Fruit fly (Drosophila melanogaster) whole organism, embryonic: Measurements from ENCODE around the gene Pino.

ENCODE experiments used
- CG10274 ChIP-seq: fragments of 200-800 bp; sonication (Bioruptor generic); optimal IDR thresholded peaks from 3 replicates; lab custom pipeline; 2017; ENCODE audit warnings: missing biosample characterization, mild to moderate bottlenecking, missing genetic modification characterization
- CG10543 ChIP-seq: fragments of 200-800 bp; sonication (Bioruptor generic); optimal IDR thresholded peaks from 3 replicates; lab custom pipeline; 2017; ENCODE audit warnings: missing biosample characterization, mild to moderate bottlenecking, missing genetic modification characterization, moderate library complexity
- CG12104 ChIP-seq: fragments of 200-800 bp; sonication (Bioruptor generic); optimal IDR thresholded peaks from 3 replicates; lab custom pipeline; 2016; ENCODE audit warnings: missing biosample characterization, missing genetic modification characterization
- CG14050 ChIP-seq: fragments of 200-800 bp; sonication (Bioruptor generic); IDR thresholded peaks from 3 replicates; pipeline ENCODE4 v1.3.6; 2022; ENCODE audit warnings: missing biosample characterization, missing genetic modification characterization
- CG14710 ChIP-seq: fragments of 200-800 bp; sonication (Bioruptor generic); optimal IDR thresholded peaks from 3 replicates; lab custom pipeline; 2019; ENCODE audit warnings: missing biosample characterization, mild to moderate bottlenecking, missing genetic modification characterization, moderate library complexity
- CG15479 ChIP-seq: fragments of 200-800 bp; sonication (Bioruptor generic); optimal IDR thresholded peaks from 3 replicates; lab custom pipeline; 2019; ENCODE audit warnings: missing biosample characterization, mild to moderate bottlenecking, missing genetic modification characterization, moderate library complexity
- CG15514 ChIP-seq: fragments of 200-800 bp; sonication (Bioruptor generic); optimal IDR thresholded peaks from 3 replicates; lab custom pipeline; 2017; ENCODE audit warnings: missing biosample characterization, missing genetic modification characterization, mild to moderate bottlenecking, moderate library complexity, missing genetic modification reagents
- CG1832 ChIP-seq: fragments of 200-800 bp; sonication (Bioruptor generic); optimal IDR thresholded peaks from 2 replicates; lab custom pipeline; 2017; ENCODE audit warnings: missing biosample characterization, mild to moderate bottlenecking, missing genetic modification characterization, inconsistent platforms
- CG18619 ChIP-seq: fragments of 200-800 bp; sonication (Bioruptor generic); optimal IDR thresholded peaks from 3 replicates; lab custom pipeline; 2017; ENCODE audit warnings: missing biosample characterization, mild to moderate bottlenecking, missing genetic modification characterization
- CG2712 ChIP-seq: fragments of 200-800 bp; optimal IDR thresholded peaks from 3 replicates; lab custom pipeline; 2019; ENCODE audit warnings: missing biosample characterization, mild to moderate bottlenecking, missing genetic modification characterization, moderate library complexity
- CG3163 ChIP-seq: fragments of 200-800 bp; sonication (Bioruptor generic); optimal IDR thresholded peaks from 3 replicates; lab custom pipeline; 2016; ENCODE audit warnings: missing biosample characterization, missing genetic modification characterization
- CG34422 ChIP-seq: fragments of 200-800 bp; sonication (Bioruptor generic); IDR thresholded peaks from 3 replicates; pipeline ENCODE4 v1.3.6; 2022; ENCODE audit warnings: missing biosample characterization, missing genetic modification characterization
- CG4328 ChIP-seq: fragments of 200-800 bp; sonication (Bioruptor generic); optimal IDR thresholded peaks from 3 replicates; lab custom pipeline; 2017; ENCODE audit warnings: missing biosample characterization, missing genetic modification reagents, missing genetic modification characterization
- CG4730 ChIP-seq: fragments of 200-800 bp; sonication (Bioruptor generic); IDR thresholded peaks from 2 replicates; pipeline ENCODE4 v1.3.6; 2022; ENCODE audit warnings: missing biosample characterization, missing genetic modification characterization
- CG9609 ChIP-seq: fragments of 200-800 bp; sonication (Bioruptor generic); optimal IDR thresholded peaks from 3 replicates; lab custom pipeline; 2016; ENCODE audit warnings: missing biosample characterization, missing genetic modification characterization
- CG9932 ChIP-seq: fragments of 200-800 bp; sonication (Bioruptor generic); IDR thresholded peaks from 2 replicates; pipeline ENCODE4 v1.3.6; 2022; ENCODE audit warnings: missing biosample characterization, missing genetic modification characterization
- CTCF ChIP-seq: fragments of 200-800 bp; sonication (Bioruptor generic); optimal IDR thresholded peaks from 2 replicates; lab custom pipeline; 2017; ENCODE audit warnings: missing biosample characterization, mild to moderate bottlenecking, missing genetic modification characterization, moderate library complexity
- CoRest ChIP-seq: fragments of 200-800 bp; sonication (Bioruptor generic); optimal IDR thresholded peaks from 3 replicates; lab custom pipeline; 2018; ENCODE audit warnings: missing biosample characterization, mild to moderate bottlenecking, missing genetic modification characterization, moderate library complexity
- Dll ChIP-seq: fragments of 200-800 bp; sonication (Bioruptor generic); IDR thresholded peaks from 4 replicates; pipeline ENCODE4 v1.3.6; 2022; ENCODE audit warnings: missing biosample characterization, missing genetic modification characterization; ENCODE audit not compliant: partially characterized antibody
- Fer2 ChIP-seq: fragments of 200-800 bp; sonication (Bioruptor generic); optimal IDR thresholded peaks from 2 replicates; lab custom pipeline; 2018; ENCODE audit warnings: missing biosample characterization, mild to moderate bottlenecking, missing genetic modification characterization, moderate library complexity
- Gsc ChIP-seq: fragments of 200-800 bp; sonication (Bioruptor generic); IDR thresholded peaks from 2 replicates; pipeline ENCODE4 v1.3.6; 2022; ENCODE audit warnings: missing biosample characterization, missing genetic modification characterization
- HLHmδ ChIP-seq: fragments of 200-800 bp; sonication (Bioruptor generic); optimal IDR thresholded peaks from 2 replicates; lab custom pipeline; 2018; ENCODE audit warnings: missing biosample characterization, mild to moderate bottlenecking, missing genetic modification characterization, moderate library complexity
- MTF-1 ChIP-seq: fragments of 200-800 bp; sonication (Bioruptor generic); optimal IDR thresholded peaks from 2 replicates; lab custom pipeline; 2018; ENCODE audit warnings: missing biosample characterization, mild to moderate bottlenecking, missing genetic modification characterization, borderline replicate concordance
- Mrtf ChIP-seq: fragments of 200-800 bp; sonication (Bioruptor generic); IDR thresholded peaks from 3 replicates; pipeline ENCODE4 v1.3.6; 2022; ENCODE audit warnings: missing biosample characterization, missing genetic modification characterization
- Ssrp ChIP-seq: fragments of 200-800 bp; sonication (Bioruptor generic); optimal IDR thresholded peaks from 2 replicates; lab custom pipeline; 2018; ENCODE audit warnings: missing biosample characterization, mild to moderate bottlenecking, missing genetic modification characterization, moderate library complexity
- Usf ChIP-seq: fragments of 200-800 bp; sonication (Bioruptor generic); optimal IDR thresholded peaks from 2 replicates; lab custom pipeline; 2017; ENCODE audit warnings: missing genotype, missing biosample characterization, missing genetic modification characterization
- YL-1 ChIP-seq: fragments of 200-800 bp; sonication (Bioruptor generic); optimal IDR thresholded peaks from 3 replicates; lab custom pipeline; 2017; ENCODE audit warnings: missing biosample characterization, mild to moderate bottlenecking, missing genetic modification characterization
- aop ChIP-seq: fragments of 200-800 bp; sonication (Bioruptor generic); IDR thresholded peaks from 2 replicates; pipeline ENCODE4 v1.3.6; 2022; ENCODE audit warnings: missing biosample characterization, missing genetic modification characterization
- ara ChIP-seq: fragments of 200-800 bp; sonication (Bioruptor generic); IDR thresholded peaks from 2 replicates; pipeline ENCODE4 v1.3.6; 2022; ENCODE audit warnings: missing biosample characterization, missing genetic modification characterization
- bab2 ChIP-seq: fragments of 200-800 bp; sonication (Bioruptor generic); optimal IDR thresholded peaks from 2 replicates; lab custom pipeline; 2016; ENCODE audit warnings: missing biosample characterization, missing genetic modification characterization
- bigmax ChIP-seq: fragments of 200-800 bp; sonication (Bioruptor generic); optimal IDR thresholded peaks from 2 replicates; lab custom pipeline; 2018; ENCODE audit warnings: missing biosample characterization, mild to moderate bottlenecking, missing genetic modification characterization
- br ChIP-seq: fragments of >200 bp; optimal IDR thresholded peaks from 2 replicates; lab custom pipeline; 2017
- chif ChIP-seq, 2 experiments: fragments of 200-800 bp; sonication (Bioruptor generic); optimal IDR thresholded peaks; 3 replicates each; lab custom pipeline; 2016; ENCODE audit warnings: missing biosample characterization in 2 of 2, missing genetic modification characterization in 2 of 2
- dmrt11E ChIP-seq: fragments of 200-800 bp; sonication (Bioruptor generic); optimal IDR thresholded peaks from 3 replicates; lab custom pipeline; 2018; ENCODE audit warnings: missing biosample characterization, mild to moderate bottlenecking, missing genetic modification characterization, moderate library complexity
- gfzf ChIP-seq: fragments of 200-800 bp; sonication (Bioruptor generic); optimal IDR thresholded peaks from 2 replicates; lab custom pipeline; 2016; ENCODE audit warnings: missing biosample characterization, mild to moderate bottlenecking, missing genetic modification characterization, moderate library complexity
- kay ChIP-seq: fragments of 200-800 bp; sonication (Bioruptor generic); optimal IDR thresholded peaks from 2 replicates; lab custom pipeline; 2016; ENCODE audit warnings: missing biosample characterization, missing genetic modification characterization
- lmd ChIP-seq: fragments of 200-800 bp; sonication (Bioruptor generic); IDR thresholded peaks from 2 replicates; pipeline ENCODE4 v1.3.6; 2022; ENCODE audit warnings: missing biosample characterization, missing genetic modification characterization
- maf-S ChIP-seq: fragments of 200-800 bp; sonication (Bioruptor generic); optimal IDR thresholded peaks from 2 replicates; lab custom pipeline; 2016; ENCODE audit warnings: missing biosample characterization, missing genetic modification characterization
- nmo ChIP-seq: fragments of 200-800 bp; sonication (Bioruptor generic); optimal IDR thresholded peaks from 2 replicates; lab custom pipeline; 2018; ENCODE audit warnings: missing biosample characterization, mild to moderate bottlenecking, missing genetic modification characterization, moderate library complexity
- pita ChIP-seq: fragments of 200-800 bp; sonication (Bioruptor generic); optimal IDR thresholded peaks from 2 replicates; lab custom pipeline; 2017; ENCODE audit warnings: missing biosample characterization, mild to moderate bottlenecking, missing genetic modification characterization
- salm ChIP-seq: fragments of 200-800 bp; sonication (Bioruptor generic); optimal IDR thresholded peaks from 2 replicates; lab custom pipeline; 2018; ENCODE audit warnings: missing biosample characterization, mild to moderate bottlenecking, missing genetic modification characterization
- seq ChIP-seq: fragments of 200-800 bp; sonication (Bioruptor generic); IDR thresholded peaks from 2 replicates; pipeline ENCODE4 v1.3.6; 2022; ENCODE audit warnings: missing biosample characterization, missing genetic modification characterization
- sim ChIP-seq: fragments of 200-800 bp; sonication (Bioruptor generic); IDR thresholded peaks from 2 replicates; pipeline ENCODE4 v1.3.6; 2022; ENCODE audit warnings: missing biosample characterization, missing genetic modification characterization
- slbo ChIP-seq: fragments of 200-800 bp; sonication (Bioruptor generic); IDR thresholded peaks from 2 replicates; pipeline ENCODE4 v1.3.6; 2022; ENCODE audit warnings: missing biosample characterization, missing genetic modification characterization
- slp2 ChIP-seq: fragments of 200-800 bp; sonication (Bioruptor generic); optimal IDR thresholded peaks from 2 replicates; lab custom pipeline; 2016; ENCODE audit warnings: missing biosample characterization, missing genetic modification characterization
- unc-4 ChIP-seq: fragments of 200-800 bp; sonication (Bioruptor generic); IDR thresholded peaks from 2 replicates; pipeline ENCODE4 v1.3.6; 2022; ENCODE audit warnings: missing biosample characterization, missing genetic modification characterization; ENCODE audit not compliant: partially characterized antibody
- vvl ChIP-seq: fragments of 200-800 bp; sonication (Bioruptor generic); IDR thresholded peaks from 2 replicates; pipeline ENCODE4 v1.3.6; 2022; ENCODE audit warnings: missing biosample characterization, missing genetic modification characterization
- wek ChIP-seq: fragments of 200-800 bp; sonication (Bioruptor generic); optimal IDR thresholded peaks from 3 replicates; lab custom pipeline; 2018; ENCODE audit warnings: missing biosample characterization, mild to moderate bottlenecking, missing genetic modification characterization, moderate library complexity
- zen ChIP-seq: fragments of 200-800 bp; sonication (Bioruptor generic); optimal IDR thresholded peaks from 3 replicates; lab custom pipeline; 2018; ENCODE audit warnings: missing biosample characterization, mild to moderate bottlenecking, missing genetic modification characterization, moderate library complexity

Pino gene

dm6 chr2L:1118880-1119809 lies 9.6 kb downstream of the Pino start (continued):
- TF ChIP-seq unc-4 (GFP tag; lab: Robert Waterston, UW) (no peak), CG10543 (GFP tag; lab: Kevin White, UChicago) (peak; percentile 59), zen (peak; percentile 55), wek (no peak), CG12104 (GFP tag; lab: Kevin White, UChicago) (peak; percentile 47), CG14710 (tag; lab: Kevin White, UChicago) (peak; percentile 23), Usf (GFP tag; lab: Kevin White, UChicago) (peak; percentile 56), HLHmδ (peak; percentile 33), lmd (peak; percentile 82), aop (GFP tag; lab: Robert Waterston, UW) (no peak), dmrt11E (peak; percentile 19), CG14050 (GFP tag; lab: Robert Waterston, UW) (peak; percentile 66)

DNA sequence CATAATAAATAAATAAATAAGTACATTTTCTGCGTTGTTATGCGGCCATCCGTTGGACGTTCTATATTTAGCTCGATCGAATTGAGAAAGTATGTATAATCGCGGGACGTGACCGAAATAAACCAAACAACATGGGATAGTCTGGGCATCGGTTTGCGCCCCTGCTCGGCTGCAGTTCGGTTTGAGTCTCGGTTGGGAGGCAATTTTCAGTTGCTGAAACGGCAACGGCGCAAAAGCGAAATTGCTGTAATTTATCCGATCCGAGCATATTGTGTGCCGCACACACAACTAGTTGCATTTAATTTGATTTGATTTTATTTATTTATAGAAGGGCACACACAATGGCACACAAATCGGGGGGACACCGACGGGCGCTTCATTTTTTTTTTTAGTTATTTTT lies 10.6 kb downstream of the Pino start:
- TF ChIP-seq ara (GFP tag; lab: Robert Waterston, UW) (no peak), unc-4 (GFP tag; lab: Robert Waterston, UW) (no peak), CG15479 (GFP tag; lab: Kevin White, UChicago) (no peak), chif (GFP tag; optimal IDR thresholded peaks at IDR 0.05; lab: Kevin White, UChicago) (no peak), dmrt11E (no peak), CG34422 (GFP tag; lab: Robert Waterston, UW) (0 out of 3 replicates have a peak, but pooled peaks have one; percentile 21), CG1832 (GFP tag; lab: Kevin White, UChicago) (no peak), CTCF (GFP tag; lab: Kevin White, UChicago) (peak; percentile 63), vvl (GFP tag; lab: Robert Waterston, UW) (peak; percentile 13; the same call in 1 of the 2 replicates), Fer2 (tag; lab: Kevin White, UChicago) (no peak), br (lab: Kevin White, UChicago) (no peak), CG4328 (GFP tag; lab: Kevin White, UChicago) (no peak), MTF-1 (GFP tag; lab: Kevin White, UChicago) (no peak), slp2 (no peak), Gsc (GFP tag; lab: Robert Waterston, UW) (no peak), pita (peak; percentile 48), kay (GFP tag; lab: Kevin White, UChicago) (no peak), CG10274 (GFP tag; lab: Kevin White, UChicago) (no peak), CG3163 (GFP tag; lab: Kevin White, UChicago) (no peak), seq (GFP tag; lab: Robert Waterston, UW) (no peak), CG18619 (no peak), Mrtf (no peak), sim (no peak), CG4730 (GFP tag; lab: Robert Waterston, UW) (no peak), CG9609 (GFP tag; lab: Kevin White, UChicago) (no peak), CG15514 (GFP tag; lab: Kevin White, UChicago) (no peak), maf-S (GFP tag; lab: Kevin White, UChicago) (no peak), Ssrp (no peak), YL-1 (GFP tag; lab: Kevin White, UChicago) (peak; percentile 2), CoRest (tag; lab: Kevin White, UChicago) (no peak), nmo (no peak), CG2712 (no peak), slbo (GFP tag; lab: Robert Waterston, UW) (0 out of 2 replicates have a peak, but pooled peaks have one; percentile 11), bab2 (GFP tag; lab: Kevin White, UChicago) (no peak), CG9932 (GFP tag; lab: Robert Waterston, UW) (no peak), gfzf (GFP tag; lab: Kevin White, UChicago) (peak; percentile 11), bigmax (no peak), salm (tag; lab: Kevin White, UChicago) (no peak), Dll (GFP tag; lab: Robert Waterston, UW) (no peak)
